Fruit fly (Drosophila melanogaster): Measurements from ENCODE around the gene Synd.

The Synd gene

dm6 chr3R:20832689-20833524 lies at the start of gene Synd:
Gene Synd, plus strand, starts transcription at chr3R:20832799.
- peak; percentile 62 for TF ChIP-seq noc (tag; optimal IDR thresholded peaks at IDR 0.05)

dm6 chr3R:20783714-20784435 lies 48.7 kb upstream of the Synd start:
- TF ChIP-seq noc (tag; optimal IDR thresholded peaks at IDR 0.05), result no peak

DNA sequence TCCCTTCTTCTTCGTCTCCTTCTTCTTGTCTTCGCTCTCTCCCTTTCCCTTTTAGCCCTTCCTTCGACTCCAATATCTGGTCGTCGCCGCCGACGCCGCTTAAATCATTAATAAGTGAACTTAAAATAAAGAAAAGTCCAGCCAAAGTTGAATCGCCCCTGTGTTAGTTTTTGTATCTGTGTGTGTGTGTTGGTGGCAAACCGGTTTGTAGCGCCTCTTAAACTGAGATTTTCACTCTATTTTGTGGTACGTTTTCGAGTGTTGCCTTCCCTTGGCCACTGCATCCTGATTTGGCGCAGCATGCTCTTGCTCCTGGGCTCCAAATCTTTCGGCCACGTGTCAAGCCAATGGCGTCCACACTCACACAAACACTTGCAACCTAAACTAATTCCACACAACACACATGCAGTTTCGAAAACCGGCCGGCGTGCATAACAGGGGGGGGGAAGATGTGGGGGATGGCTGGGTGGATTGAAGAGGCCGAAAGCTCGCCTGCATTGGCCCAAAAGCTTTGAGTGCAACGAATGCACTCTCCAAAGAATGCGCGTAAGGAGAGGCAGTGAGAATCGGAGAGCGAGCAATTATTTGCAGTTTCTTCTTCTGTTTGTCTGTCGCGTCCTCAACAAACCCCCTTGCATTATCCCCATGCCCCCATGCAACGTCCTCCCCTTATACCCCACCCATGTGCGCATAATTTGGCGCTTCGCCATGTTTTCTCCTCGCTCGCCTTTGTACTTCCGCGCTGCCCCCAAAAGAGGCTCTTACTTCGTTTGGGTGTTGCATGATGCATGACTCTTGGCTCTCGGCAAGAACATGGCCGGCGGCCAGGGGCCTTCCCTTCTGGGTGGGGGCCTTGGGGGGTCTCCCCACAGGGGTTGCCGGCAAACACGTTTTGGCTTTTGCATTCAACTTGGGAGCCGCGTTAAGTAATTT lies 47.9 kb upstream of the Synd start:
- no peak for TF ChIP-seq noc (tag; optimal IDR thresholded peaks at IDR 0.05)

- TF ChIP-seq noc (tag; optimal IDR thresholded peaks at IDR 0.05), result no peak
Measured at dm6 chr3R:20788559-20788958, 44.0 kb upstream of the Synd start.

- no peak for TF ChIP-seq noc (tag; optimal IDR thresholded peaks at IDR 0.05)
Measured at dm6 chr3R:20790437-20790836, 42.2 kb upstream of the Synd start.

DNA sequence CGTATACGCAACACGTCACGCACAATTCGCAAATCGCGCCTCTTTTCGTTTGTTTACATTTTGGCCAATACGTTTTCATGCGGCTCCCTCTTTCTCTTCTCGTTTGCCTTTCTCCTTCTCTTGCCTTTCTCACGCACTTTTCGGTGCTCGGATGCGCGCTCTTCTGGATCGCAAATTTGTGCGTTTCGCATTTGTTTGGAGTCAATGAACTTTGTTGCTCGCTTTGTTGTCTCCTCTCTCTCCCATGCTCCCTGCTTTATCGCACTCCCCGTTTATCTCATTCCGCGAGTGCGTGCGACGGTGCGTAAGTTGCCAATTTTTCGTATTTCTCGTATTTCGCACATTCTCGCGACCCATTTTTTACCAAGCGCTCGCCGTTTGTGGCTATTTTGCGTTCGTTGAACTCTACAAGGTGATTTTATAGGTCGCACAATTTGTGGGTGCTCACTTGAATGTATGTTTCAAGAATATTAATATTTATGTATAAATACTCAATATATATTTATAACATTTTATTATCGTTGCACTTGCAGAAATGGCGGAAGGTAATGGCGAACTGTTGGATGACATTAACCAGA lies 41.3 kb upstream of the Synd start:
- TF ChIP-seq noc (tag; optimal IDR thresholded peaks at IDR 0.05), result no peak

DNA sequence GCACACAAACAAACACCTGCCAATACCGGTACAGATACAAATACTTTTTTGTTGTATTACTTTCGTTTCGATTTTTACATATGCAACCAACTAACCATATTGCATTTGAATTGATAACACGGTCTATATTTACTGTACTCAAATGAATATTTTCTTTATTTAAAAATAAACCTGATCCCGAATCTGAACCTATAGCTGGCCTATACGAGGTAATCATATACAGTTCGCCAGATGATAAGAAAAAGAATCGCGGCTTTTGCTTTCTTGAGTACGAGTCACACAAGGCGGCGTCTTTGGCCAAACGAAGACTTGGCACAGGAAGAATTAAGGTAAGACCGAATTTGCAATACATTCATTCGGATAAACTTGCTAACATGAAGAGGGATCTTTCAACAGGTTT lies 35.6 kb upstream of the Synd start:
- TF ChIP-seq noc (tag; optimal IDR thresholded peaks at IDR 0.05), result no peak

DNA sequence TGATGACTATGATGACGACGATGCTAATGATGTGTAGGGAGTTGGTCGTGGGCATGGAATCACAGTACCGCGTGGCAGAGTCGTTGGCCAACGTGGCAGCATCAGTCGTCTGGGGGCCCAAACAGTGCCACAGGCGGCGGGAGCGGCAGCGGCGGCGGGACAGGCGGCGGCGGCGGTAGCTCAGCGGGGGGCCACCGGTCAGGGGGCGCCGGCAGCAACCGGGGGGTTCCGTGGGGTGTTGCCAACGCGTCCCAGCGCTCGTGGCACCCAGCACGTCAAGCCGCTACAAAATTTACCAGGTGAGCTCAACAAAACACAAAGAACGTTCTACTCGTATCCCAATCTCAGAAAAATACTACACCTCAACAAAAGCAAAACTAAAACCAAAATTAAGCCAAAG lies 30.3 kb upstream of the Synd start:
- no peak for TF ChIP-seq noc (tag; optimal IDR thresholded peaks at IDR 0.05)

DNA sequence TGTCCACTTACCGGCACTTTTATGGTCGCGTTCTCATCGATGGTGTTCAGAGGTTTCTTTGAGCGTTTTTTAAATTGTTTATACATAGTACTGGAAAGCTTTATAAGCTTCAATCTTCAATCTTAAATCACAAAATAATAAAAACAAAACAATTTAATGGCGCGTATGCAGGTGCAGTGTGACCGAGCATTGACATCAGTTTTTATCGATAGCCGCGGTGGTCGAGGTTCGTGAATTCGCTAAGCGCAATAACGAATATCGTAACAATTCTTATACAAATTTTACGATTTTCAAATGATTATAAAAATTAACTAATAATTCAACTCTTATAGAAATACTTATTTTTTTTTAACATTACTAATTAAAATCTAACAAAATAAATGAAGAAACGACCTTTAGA lies 16.6 kb upstream of the Synd start, which contains the start of gene Fancd2:
Gene Fancd2 (minus strand): TSS at position 183 of the 400 bp plus-strand sequence.
- no peak for TF ChIP-seq noc (tag; optimal IDR thresholded peaks at IDR 0.05)

- no peak for TF ChIP-seq noc (tag; optimal IDR thresholded peaks at IDR 0.05)
Measured at dm6 chr3R:20818237-20818636, 14.4 kb upstream of the Synd start.

- no peak for TF ChIP-seq noc (tag; optimal IDR thresholded peaks at IDR 0.05)
Measured at dm6 chr3R:20818689-20819088, 13.9 kb upstream of the Synd start, which contains the start of gene CG17270. Gene CG17270, minus strand, starts transcription at chr3R:20818929.

DNA sequence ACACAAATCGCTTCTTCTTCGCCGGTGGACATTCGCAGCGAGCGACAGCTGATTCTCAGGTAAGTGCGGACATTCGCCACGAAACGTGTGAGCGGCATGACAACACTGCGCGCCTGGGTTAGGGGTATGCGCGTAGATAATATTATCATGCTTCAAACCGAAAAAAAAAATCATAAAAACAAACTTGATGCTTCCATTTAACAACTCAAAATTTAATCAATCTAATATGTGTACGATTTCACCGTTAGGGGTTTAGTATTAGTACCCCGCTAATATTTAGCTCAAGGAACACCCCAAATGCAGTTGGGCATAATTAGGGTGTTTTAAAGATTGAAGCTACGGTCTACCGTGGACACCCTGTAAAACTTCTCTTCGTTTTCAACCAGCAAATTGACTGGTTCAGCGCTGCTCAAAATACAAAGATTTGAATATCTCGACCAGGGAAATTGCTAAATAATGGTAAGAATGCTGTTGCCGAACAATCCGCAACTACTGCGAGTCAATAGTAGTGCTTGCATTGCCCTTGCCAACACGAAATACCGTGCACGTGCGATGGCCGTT lies 10.7 kb upstream of the Synd start, which contains the start of the genes CG17271 and RpS20:
Gene CG17271 (minus strand): TSS at position 34 of the 561 bp plus-strand sequence.
Gene RpS20 (plus strand): TSS at position 367 of the 561 bp plus-strand sequence.
- TF ChIP-seq noc (tag; optimal IDR thresholded peaks at IDR 0.05), result peak; percentile 77

DNA sequence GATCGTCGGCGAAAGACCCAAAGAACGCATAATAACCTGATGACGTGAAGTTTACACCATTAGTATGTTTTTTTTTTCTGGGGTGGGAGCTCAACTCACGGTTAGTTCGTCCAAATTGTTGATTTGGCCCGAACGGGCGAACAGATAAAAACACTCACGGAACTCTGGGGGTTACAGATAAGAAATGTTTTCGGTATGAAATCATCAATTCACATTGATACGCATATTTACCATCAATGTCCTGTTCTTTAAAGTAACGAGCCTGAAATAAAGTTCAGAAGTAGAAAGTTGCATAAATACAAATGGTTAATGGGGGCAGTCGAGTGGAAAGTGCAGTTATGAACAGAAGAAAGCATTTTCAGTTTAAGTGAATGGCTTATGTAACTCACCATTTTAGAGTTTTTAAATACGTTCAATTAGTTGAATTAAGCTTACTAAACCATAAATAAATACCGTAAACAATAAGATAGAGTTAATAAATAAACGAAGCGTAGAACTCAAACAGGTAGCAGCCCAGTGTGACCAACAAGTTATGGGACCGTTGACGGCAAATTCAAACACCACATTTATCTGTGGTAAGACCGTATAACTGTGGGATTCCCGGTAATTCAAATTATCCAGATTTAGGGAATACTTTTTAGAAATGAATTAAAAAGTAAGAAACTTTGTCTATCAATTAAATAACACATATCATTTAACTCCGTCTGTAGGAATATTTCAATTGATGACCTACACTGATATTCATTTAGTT lies 8.7 kb upstream of the Synd start, which contains the start of gene CG17272:
Gene CG17272 (minus strand): TSS at position 536 of the 751 bp plus-strand sequence.
- no peak for TF ChIP-seq noc (tag; optimal IDR thresholded peaks at IDR 0.05)

- TF ChIP-seq noc (tag; optimal IDR thresholded peaks at IDR 0.05), result no peak
Measured at dm6 chr3R:20826929-20827328, 5.7 kb upstream of the Synd start.
